Fruit fly (Drosophila melanogaster) whole organism, embryonic: ENCODE data around the gene rut.

Source experiments
- Antp ChIP-seq: fragments of 200-800 bp; sonication (Bioruptor generic); optimal IDR thresholded peaks from 3 replicates; lab custom pipeline; 2016; ENCODE audit warnings: missing biosample characterization, missing genetic modification characterization
- Atf6 ChIP-seq: fragments of 200-800 bp; sonication (Bioruptor generic); IDR thresholded peaks from 2 replicates; pipeline ENCODE4 v1.3.6; 2022; ENCODE audit warnings: missing biosample characterization, missing genetic modification characterization
- CG11504 ChIP-seq: fragments of 200-800 bp; sonication (Bioruptor generic); optimal IDR thresholded peaks from 3 replicates; lab custom pipeline; 2019; ENCODE audit warnings: missing biosample characterization, mild to moderate bottlenecking, missing genetic modification characterization, moderate library complexity
- CG12744 ChIP-seq: fragments of 200-800 bp; sonication (Bioruptor generic); optimal IDR thresholded peaks from 2 replicates; lab custom pipeline; 2016; ENCODE audit warnings: missing biosample characterization, missing genetic modification characterization
- CG14965 ChIP-seq: fragments of 200-800 bp; sonication (Bioruptor generic); optimal IDR thresholded peaks from 2 replicates; lab custom pipeline; 2016; ENCODE audit warnings: missing biosample characterization, missing genetic modification characterization, borderline replicate concordance
- CG16815 ChIP-seq: fragments of 200-800 bp; sonication (Bioruptor generic); optimal IDR thresholded peaks from 3 replicates; lab custom pipeline; 2017; ENCODE audit warnings: missing biosample characterization, mild to moderate bottlenecking, missing genetic modification characterization
- CG2116 ChIP-seq: fragments of 200-800 bp; sonication (Bioruptor generic); optimal IDR thresholded peaks from 3 replicates; lab custom pipeline; 2018; ENCODE audit warnings: missing biosample characterization, mild to moderate bottlenecking, missing genetic modification characterization
- CG2199 ChIP-seq: fragments of 200-800 bp; sonication (Bioruptor generic); IDR thresholded peaks from 3 replicates; pipeline ENCODE4 v1.3.6; 2022; ENCODE audit warnings: missing biosample characterization, missing genetic modification characterization
- CG2678 ChIP-seq: fragments of 200-800 bp; sonication (Bioruptor generic); optimal IDR thresholded peaks from 3 replicates; lab custom pipeline; 2019; ENCODE audit warnings: missing biosample characterization, mild to moderate bottlenecking, missing genetic modification characterization, moderate library complexity
- CG3065 ChIP-seq: fragments of 200-800 bp; sonication (Bioruptor generic); optimal IDR thresholded peaks from 2 replicates; lab custom pipeline; 2016; ENCODE audit warnings: missing biosample characterization, missing genetic modification characterization
- CG31365 ChIP-seq: fragments of 200-800 bp; sonication (Bioruptor generic); optimal IDR thresholded peaks from 2 replicates; lab custom pipeline; 2018; ENCODE audit warnings: missing biosample characterization, mild to moderate bottlenecking, missing genetic modification characterization
- CG31388 ChIP-seq: fragments of 200-800 bp; sonication (Bioruptor generic); optimal IDR thresholded peaks from 2 replicates; lab custom pipeline; 2016; ENCODE audit warnings: missing biosample characterization, missing genetic modification characterization
- CG33213 ChIP-seq: fragments of 200-800 bp; sonication (Bioruptor generic); optimal IDR thresholded peaks from 3 replicates; lab custom pipeline; 2016; ENCODE audit warnings: missing biosample characterization, missing genetic modification characterization
- CG34224 ChIP-seq: fragments of 200-800 bp; sonication (Bioruptor generic); IDR thresholded peaks from 3 replicates; pipeline ENCODE4 v1.3.6; 2022; ENCODE audit warnings: missing biosample characterization, missing genetic modification characterization; ENCODE audit not compliant: partially characterized antibody
- CG3847 ChIP-seq: fragments of 200-800 bp; sonication (Bioruptor generic); IDR thresholded peaks from 2 replicates; pipeline ENCODE4 v1.3.6; 2022; ENCODE audit warnings: missing biosample characterization, missing genetic modification characterization
- CG4328 ChIP-seq: fragments of 200-800 bp; sonication (Bioruptor generic); optimal IDR thresholded peaks from 3 replicates; lab custom pipeline; 2017; ENCODE audit warnings: missing biosample characterization, missing genetic modification reagents, missing genetic modification characterization
- CG6765 ChIP-seq: fragments of 200-800 bp; sonication (Bioruptor generic); optimal IDR thresholded peaks from 3 replicates; lab custom pipeline; 2017; ENCODE audit warnings: missing biosample characterization, mild to moderate bottlenecking, missing genetic modification characterization
- CG7839 ChIP-seq: fragments of 200-800 bp; sonication (Bioruptor generic); optimal IDR thresholded peaks from 3 replicates; lab custom pipeline; 2018; ENCODE audit warnings: missing biosample characterization, mild to moderate bottlenecking, missing genetic modification characterization, moderate library complexity
- CG8089 ChIP-seq: fragments of 200-800 bp; sonication (Bioruptor generic); optimal IDR thresholded peaks from 3 replicates; lab custom pipeline; 2016; ENCODE audit warnings: missing biosample characterization, missing genetic modification characterization
- CHES-1-like ChIP-seq: fragments of 200-800 bp; sonication (Bioruptor generic); optimal IDR thresholded peaks from 2 replicates; lab custom pipeline; 2016; ENCODE audit warnings: missing biosample characterization, missing genetic modification characterization
- CkIIα-i1 ChIP-seq: fragments of 200-800 bp; sonication (Bioruptor generic); IDR thresholded peaks from 2 replicates; pipeline ENCODE4 v1.3.6; 2022; ENCODE audit warnings: missing biosample characterization, missing genetic modification characterization
- Dad ChIP-seq: fragments of 200-800 bp; sonication (Bioruptor generic); optimal IDR thresholded peaks from 3 replicates; lab custom pipeline; 2016; ENCODE audit warnings: missing biosample characterization, missing genetic modification characterization
- Dp ChIP-seq: fragments of 200-800 bp; sonication (Bioruptor generic); optimal IDR thresholded peaks from 2 replicates; lab custom pipeline; 2018; ENCODE audit warnings: missing biosample characterization, mild to moderate bottlenecking, missing genetic modification characterization, moderate library complexity
- Fer1 ChIP-seq: fragments of 200-800 bp; sonication (Bioruptor generic); optimal IDR thresholded peaks from 2 replicates; lab custom pipeline; 2017; ENCODE audit warnings: missing biosample characterization, mild to moderate bottlenecking, missing genetic modification characterization
- Hr78 ChIP-seq, 2 experiments: fragments of 200-800 bp in 1 of 2; fragments of >200 bp in 1 of 2; sonication (Bioruptor generic) in 1 of 2; optimal IDR thresholded peaks; 2 replicates each; lab custom pipeline; 2017 to 2019; ENCODE audit warnings: missing biosample characterization in 2 of 2, missing genetic modification characterization in 2 of 2, mild to moderate bottlenecking in 1 of 2, moderate library complexity in 1 of 2
- Mes4 ChIP-seq: fragments of 200-800 bp; sonication (Bioruptor generic); optimal IDR thresholded peaks from 2 replicates; lab custom pipeline; 2016; ENCODE audit warnings: missing biosample characterization, missing genetic modification characterization
- NFAT ChIP-seq: fragments of 200-800 bp; sonication (Bioruptor generic); IDR thresholded peaks from 2 replicates; pipeline ENCODE4 v1.3.6; 2022; ENCODE audit warnings: missing biosample characterization, missing genetic modification characterization
- Ptx1 ChIP-seq: fragments of 200-800 bp; sonication (Bioruptor generic); IDR thresholded peaks from 2 replicates; pipeline ENCODE4 v1.3.6; 2022; ENCODE audit warnings: missing biosample characterization, missing genetic modification characterization
- Scr ChIP-seq: fragments of 200-800 bp; sonication (Bioruptor generic); IDR thresholded peaks from 2 replicates; pipeline ENCODE4 v1.3.6; 2022; ENCODE audit warnings: missing biosample characterization, missing genetic modification characterization; ENCODE audit not compliant: partially characterized antibody
- abd-A ChIP-seq: fragments of 200-800 bp; sonication (Bioruptor generic); optimal IDR thresholded peaks from 3 replicates; lab custom pipeline; 2019; ENCODE audit warnings: missing biosample characterization, mild to moderate bottlenecking, missing genetic modification characterization, moderate library complexity
- amos ChIP-seq: fragments of 200-800 bp; sonication (Bioruptor generic); IDR thresholded peaks from 2 replicates; pipeline ENCODE4 v1.3.6; 2022; ENCODE audit warnings: missing biosample characterization, missing genetic modification characterization; ENCODE audit not compliant: partially characterized antibody
- aop ChIP-seq: fragments of 200-800 bp; sonication (Bioruptor generic); IDR thresholded peaks from 2 replicates; pipeline ENCODE4 v1.3.6; 2022; ENCODE audit warnings: missing biosample characterization, missing genetic modification characterization
- ap ChIP-seq: fragments of 200-800 bp; sonication (Bioruptor generic); IDR thresholded peaks from 2 replicates; pipeline ENCODE4 v1.3.6; 2022; ENCODE audit warnings: missing biosample characterization, missing genetic modification characterization
- cas ChIP-seq: fragments of 200-800 bp; sonication (Bioruptor generic); IDR thresholded peaks from 2 replicates; pipeline ENCODE4 v1.3.6; 2022; ENCODE audit warnings: missing biosample characterization, missing genetic modification characterization
- croc ChIP-seq: fragments of 200-800 bp; sonication (Bioruptor generic); conservative IDR thresholded peaks from 3 replicates; pipeline ENCODE4 v1.3.6; 2022; ENCODE audit warnings: missing biosample characterization, missing genetic modification characterization
- crp ChIP-seq, 2 experiments: fragments of 200-800 bp; sonication (Bioruptor generic); optimal IDR thresholded peaks; 2 replicates in 1 of 2; 3 replicates in 1 of 2; lab custom pipeline; 2017; ENCODE audit warnings: missing biosample characterization in 2 of 2, missing genetic modification characterization in 2 of 2, mild to moderate bottlenecking in 1 of 2, moderate library complexity in 1 of 2
- dati ChIP-seq: fragments of 200-800 bp; sonication (Bioruptor generic); IDR thresholded peaks from 2 replicates; pipeline ENCODE4 v1.3.6; 2022; ENCODE audit warnings: missing biosample characterization, missing genetic modification characterization
- eve ChIP-seq, 2 experiments: fragments of >200 bp; optimal IDR thresholded peaks; 2 replicates each; lab custom pipeline; 2017; ENCODE audit warnings: missing biosample characterization in 2 of 2, missing genetic modification characterization in 2 of 2
- eyg ChIP-seq: fragments of 200-800 bp; sonication (Bioruptor generic); optimal IDR thresholded peaks from 3 replicates; lab custom pipeline; 2016; ENCODE audit warnings: missing biosample characterization, missing genetic modification characterization
- grau ChIP-seq: fragments of 200-800 bp; optimal IDR thresholded peaks from 3 replicates; lab custom pipeline; 2019; ENCODE audit warnings: missing biosample characterization, mild to moderate bottlenecking, missing genetic modification characterization, moderate library complexity
- gro ChIP-seq: fragments of 200-800 bp; sonication (Bioruptor generic); optimal IDR thresholded peaks from 2 replicates; lab custom pipeline; 2016; ENCODE audit warnings: missing biosample characterization, missing genetic modification characterization
- h ChIP-seq: fragments of >200 bp; optimal IDR thresholded peaks from 2 replicates; lab custom pipeline; 2017
- ham ChIP-seq: fragments of 200-800 bp; sonication (Bioruptor generic); IDR thresholded peaks from 2 replicates; pipeline ENCODE4 v1.3.6; 2022; ENCODE audit warnings: missing biosample characterization, missing genetic modification characterization
- kah ChIP-seq: fragments of 200-800 bp; sonication (Bioruptor generic); optimal IDR thresholded peaks from 2 replicates; lab custom pipeline; 2018; ENCODE audit warnings: missing biosample characterization, mild to moderate bottlenecking, missing genetic modification characterization
- knrl ChIP-seq: fragments of 200-800 bp; sonication (Bioruptor generic); IDR thresholded peaks from 3 replicates; pipeline ENCODE4 v1.3.6; 2022; ENCODE audit warnings: missing biosample characterization, missing genetic modification characterization; ENCODE audit not compliant: partially characterized antibody
- luna ChIP-seq: fragments of 200-800 bp; sonication (Bioruptor generic); optimal IDR thresholded peaks from 2 replicates; lab custom pipeline; 2016; ENCODE audit warnings: missing biosample characterization, missing genetic modification characterization
- org-1 ChIP-seq: fragments of 200-800 bp; sonication (Bioruptor generic); optimal IDR thresholded peaks from 2 replicates; lab custom pipeline; 2017; ENCODE audit warnings: missing biosample characterization, missing genetic modification characterization
- pzg ChIP-seq: fragments of 200-800 bp; sonication (Bioruptor generic); optimal IDR thresholded peaks from 3 replicates; lab custom pipeline; 2018; ENCODE audit warnings: missing biosample characterization, mild to moderate bottlenecking, missing genetic modification characterization, moderate library complexity
- sens ChIP-seq: fragments of 200-800 bp; sonication (Bioruptor generic); peaks from one replicate; lab custom pipeline; 2016; ENCODE audit warnings: missing biosample characterization, missing genetic modification characterization
- tin ChIP-seq: fragments of 200-800 bp; sonication (Bioruptor generic); optimal IDR thresholded peaks from 3 replicates; lab custom pipeline; 2016; ENCODE audit warnings: missing biosample characterization, missing genetic modification characterization
- tio ChIP-seq: fragments of 200-800 bp; sonication (Bioruptor generic); optimal IDR thresholded peaks from 2 replicates; lab custom pipeline; 2017; ENCODE audit warnings: missing biosample characterization, missing genetic modification characterization, inconsistent platforms
- ttk ChIP-seq: fragments of 200-800 bp; sonication (Bioruptor generic); IDR thresholded peaks from 2 replicates; pipeline ENCODE4 v2.1.2; 2022; ENCODE audit warnings: missing biosample characterization, missing genetic modification characterization

rut gene

dm6 chrX:14743819-14744218 is 82.1 kb downstream of the rut start (continued):
- TF ChIP-seq crp (GFP tag; optimal IDR thresholded peaks at IDR 0.05; lab: Kevin White, UChicago) = no peak
- TF ChIP-seq Dp (GFP tag; lab: Kevin White, UChicago) = no peak
- TF ChIP-seq CG2199 (GFP tag; lab: Robert Waterston, UW) = no peak
- TF ChIP-seq CG2116 (GFP tag; lab: Kevin White, UChicago) = no peak
- peak; percentile 92 for TF ChIP-seq sens (GFP tag; lab: Kevin White, UChicago)
- TF ChIP-seq CG6765 = no peak
- TF ChIP-seq aop (GFP tag; lab: Robert Waterston, UW) = no peak
- TF ChIP-seq Atf6 (GFP tag; lab: Robert Waterston, UW) = no peak; the same call in 1 of the 2 replicates
- no peak for TF ChIP-seq pzg (GFP tag; lab: Kevin White, UChicago)
- no peak for TF ChIP-seq h (lab: Kevin White, UChicago)
- no peak for TF ChIP-seq CG14965 (GFP tag; lab: Kevin White, UChicago)
- peak; percentile 65 for TF ChIP-seq CG2678 (tag; lab: Kevin White, UChicago)
- no peak for TF ChIP-seq CG3065 (GFP tag; lab: Kevin White, UChicago)
- TF ChIP-seq Hr78 (GFP tag; optimal IDR thresholded peaks at IDR 0.05; lab: Kevin White, UChicago) = peak in 1 of 2 experiments; percentile 61
- TF ChIP-seq CG8089 (GFP tag; lab: Kevin White, UChicago) = no peak
- TF ChIP-seq CG31365 (tag; lab: Kevin White, UChicago) = no peak
- no peak for TF ChIP-seq Mes4 (GFP tag; lab: Kevin White, UChicago)
- TF ChIP-seq NFAT (GFP tag; lab: Robert Waterston, UW) = no peak
- TF ChIP-seq CG12744 (GFP tag; lab: Kevin White, UChicago) = no peak
- TF ChIP-seq Dad (GFP tag; lab: Kevin White, UChicago) = no peak
- TF ChIP-seq knrl = no peak
- TF ChIP-seq eve (GFP tag; optimal IDR thresholded peaks at IDR 0.05; lab: Kevin White, UChicago) = peak in 1 of 2 experiments; percentile 47
- TF ChIP-seq eyg (GFP tag; lab: Kevin White, UChicago) = no peak
- TF ChIP-seq ham (GFP tag; lab: Robert Waterston, UW) = no peak
- TF ChIP-seq grau (tag; lab: Kevin White, UChicago) = peak; percentile 65
- peak; percentile 28 for TF ChIP-seq org-1 (GFP tag; lab: Kevin White, UChicago)
- TF ChIP-seq gro (GFP tag; lab: Kevin White, UChicago) = no peak
- no peak for TF ChIP-seq Scr (GFP tag; lab: Robert Waterston, UW)
- no peak for TF ChIP-seq dati (GFP tag; lab: Robert Waterston, UW)
- TF ChIP-seq CG34224 (GFP tag; lab: Robert Waterston, UW) = no peak
- TF ChIP-seq CG3847 (GFP tag; lab: Robert Waterston, UW) = no peak
- TF ChIP-seq CG11504 (tag; lab: Kevin White, UChicago) = peak; percentile 75
- TF ChIP-seq ap (GFP tag; lab: Robert Waterston, UW) = 0 out of 2 replicates have a peak, but pooled peaks have one; percentile 26
- TF ChIP-seq Ptx1 (GFP tag; lab: Robert Waterston, UW) = peak; percentile 54
- TF ChIP-seq tio (GFP tag; lab: Kevin White, UChicago) = peak; percentile 38
- TF ChIP-seq amos = no peak
- TF ChIP-seq tin (GFP tag; lab: Kevin White, UChicago) = peak; percentile 25
- TF ChIP-seq Antp (GFP tag; lab: Kevin White, UChicago) = no peak
- peak; percentile 47 for TF ChIP-seq Fer1
- TF ChIP-seq CHES-1-like (GFP tag; lab: Kevin White, UChicago) = no peak
- no peak for TF ChIP-seq CG33213 (GFP tag; lab: Kevin White, UChicago)
- no peak for TF ChIP-seq CkIIα-i1 (GFP tag; lab: Robert Waterston, UW)
- peak; percentile 34 for TF ChIP-seq CG16815
- peak; percentile 73 for TF ChIP-seq CG7839 (tag; lab: Kevin White, UChicago)
- no peak for TF ChIP-seq cas
- no peak; the same call in 1 of the 2 replicates for TF ChIP-seq ttk (GFP tag; lab: Robert Waterston, UW)
- peak; percentile 50 for TF ChIP-seq kah
- no peak for TF ChIP-seq CG31388
- no peak for TF ChIP-seq luna
- TF ChIP-seq CG4328 = no peak
- TF ChIP-seq abd-A (tag; lab: Kevin White, UChicago) = no peak
- TF ChIP-seq croc (GFP tag; lab: Robert Waterston, UW) = peak; percentile 55; the same call in 2 of the 3 replicates
